Worm (Caenorhabditis elegans): ENCODE results near the gene ztf-8.

Gene ztf-8

DNA sequence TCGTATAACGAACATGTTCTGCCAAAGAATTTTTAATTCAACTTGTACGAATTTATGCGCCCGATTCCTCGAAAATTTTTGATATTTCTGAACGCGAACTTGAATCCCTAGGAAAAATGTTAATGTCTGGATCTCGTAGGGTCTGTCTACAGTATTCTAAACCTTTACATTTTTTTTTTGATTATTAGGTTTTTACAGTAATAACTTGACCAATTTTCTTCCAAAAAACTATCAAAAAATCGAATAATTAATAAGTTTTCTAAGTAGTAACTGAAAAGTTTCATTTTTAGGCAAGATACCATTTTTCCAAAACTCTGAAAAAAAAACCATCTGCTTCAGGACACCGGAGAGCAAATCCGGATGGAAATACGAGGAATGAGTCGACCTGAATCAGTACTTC lies 21.0 kb upstream of the ztf-8 start:
- no peak for TF ChIP-seq tbx-2 (tag; optimal IDR thresholded peaks at IDR 0.05)
- no peak for TF ChIP-seq ceh-63 (GFP tag; optimal IDR thresholded peaks at IDR 0.05)
- TF ChIP-seq mef-2 (tag; optimal IDR thresholded peaks at IDR 0.05): no peak
- no peak for TF ChIP-seq nhr-84 (tag; optimal IDR thresholded peaks at IDR 0.05)
- TF ChIP-seq nhr-47 (tag; optimal IDR thresholded peaks at IDR 0.05): no peak
- TF ChIP-seq egl-27 (tag; optimal IDR thresholded peaks at IDR 0.05): no peak
- no peak for TF ChIP-seq nhr-19 (GFP tag; conservative IDR thresholded peaks at IDR 0.05)
- TF ChIP-seq sox-4 (tag; optimal IDR thresholded peaks at IDR 0.05): no peak
- no peak for TF ChIP-seq unc-30 (tag; optimal IDR thresholded peaks at IDR 0.05)
- no peak for TF ChIP-seq Y116A8C.19 (tag; optimal IDR thresholded peaks at IDR 0.05; ENCODE audit: borderline replicate concordance)
- no peak for TF ChIP-seq lsy-2 (tag; optimal IDR thresholded peaks at IDR 0.05)
- TF ChIP-seq ztf-4 (tag; optimal IDR thresholded peaks at IDR 0.05): no peak
- TF ChIP-seq fkh-8 (tag; optimal IDR thresholded peaks at IDR 0.05): no peak
- no peak for TF ChIP-seq lir-3 (tag; optimal IDR thresholded peaks at IDR 0.05; ENCODE audit: poor library complexity)
- no peak for TF ChIP-seq alr-1 (tag; optimal IDR thresholded peaks at IDR 0.05; ENCODE audit: borderline replicate concordance)

DNA sequence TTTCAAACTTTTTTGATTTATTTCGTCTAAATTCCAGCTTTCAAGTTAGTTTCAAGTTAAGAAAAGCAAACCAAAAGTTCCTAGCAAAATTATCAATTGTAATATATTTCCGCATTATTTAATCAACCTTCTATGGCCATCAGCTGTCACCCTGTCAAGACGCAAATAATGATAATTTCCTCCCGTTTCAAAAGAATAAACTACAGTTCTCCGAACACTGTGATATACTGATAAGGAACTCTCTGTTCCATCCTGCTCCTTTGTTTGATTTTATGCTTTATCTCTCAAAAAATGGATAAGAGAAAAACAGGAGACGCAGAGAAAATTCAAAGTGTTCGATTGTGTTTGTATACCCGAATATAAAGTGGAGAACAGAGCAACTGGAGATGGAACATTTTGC lies 18.0 kb upstream of the ztf-8 start:
- TF ChIP-seq fkh-10 (GFP tag; optimal IDR thresholded peaks at IDR 0.05) (no peak), ceh-8 (GFP tag; optimal IDR thresholded peaks at IDR 0.05) (no peak), mab-9 (GFP tag; IDR thresholded peaks at IDR 0.05) (no peak), ztf-4 (tag; optimal IDR thresholded peaks at IDR 0.05) (no peak)

DNA sequence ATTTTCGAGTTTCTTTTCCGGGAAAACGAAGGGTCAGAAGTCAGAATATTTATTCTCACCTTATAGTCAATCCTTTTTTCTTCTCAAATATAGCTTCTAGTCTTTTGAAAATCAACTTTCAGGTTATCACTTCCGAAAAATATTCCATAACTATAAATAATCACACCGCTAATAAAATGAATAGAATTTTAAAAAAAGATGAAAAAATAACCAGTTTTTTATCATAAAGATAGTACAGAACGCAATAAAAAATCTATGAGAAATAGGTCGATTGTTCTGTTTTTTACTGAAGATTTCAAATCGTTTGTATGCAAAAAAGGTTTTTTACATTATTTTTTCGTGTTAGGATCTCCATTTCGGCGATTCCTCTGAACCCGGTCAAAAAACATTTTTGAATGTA lies 17.0 kb upstream of the ztf-8 start:
- TF ChIP-seq nhr-76 (tag; optimal IDR thresholded peaks at IDR 0.05) (no peak), ceh-90 (tag; optimal IDR thresholded peaks at IDR 0.05) (no peak), xbp-1 (tag; optimal IDR thresholded peaks at IDR 0.05) (no peak), efl-3 (GFP tag; optimal IDR thresholded peaks at IDR 0.05) (no peak), elt-2 (tag; optimal IDR thresholded peaks at IDR 0.05) (no peak), swsn-7 (tag; optimal IDR thresholded peaks at IDR 0.05) (no peak), lin-14 (GFP tag; optimal IDR thresholded peaks at IDR 0.05) (no peak), irx-1 (tag; optimal IDR thresholded peaks at IDR 0.05) (no peak), isw-1 (GFP tag; IDR thresholded peaks at IDR 0.05) (no peak), grh-1 (GFP tag; IDR thresholded peaks at IDR 0.05) (no peak), lin-39 (tag; optimal IDR thresholded peaks at IDR 0.05) (no peak), unc-130 (tag; optimal IDR thresholded peaks at IDR 0.05) (no peak), blmp-1 (tag; optimal IDR thresholded peaks at IDR 0.05) (no peak)

DNA sequence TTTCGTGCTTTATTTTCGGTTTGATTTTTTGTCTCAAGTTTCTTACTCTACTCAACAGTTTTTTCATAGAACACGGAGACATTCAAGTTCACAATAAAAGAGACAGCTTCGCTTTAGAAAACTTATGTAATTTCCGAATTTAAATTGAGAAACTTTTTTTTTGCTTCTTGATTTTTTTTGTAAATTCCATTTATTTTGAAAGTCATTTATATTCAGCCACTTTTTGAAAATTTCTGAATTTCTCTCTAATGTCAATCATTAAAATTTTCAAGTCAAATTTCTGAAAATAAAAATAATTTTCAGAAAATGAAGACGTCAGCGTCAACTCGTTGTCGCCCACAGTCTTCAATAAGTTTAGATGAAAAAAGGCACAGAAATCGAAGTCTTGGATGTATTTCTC lies 14.6 kb upstream of the ztf-8 start, which contains the start of gene T15B12.1:
TSS of gene T15B12.1 (plus strand) at position 301 of the 400 bp plus-strand sequence.
- no peak for TF ChIP-seq nhr-237 (tag; optimal IDR thresholded peaks at IDR 0.05)
- TF ChIP-seq F16B12.6 (tag; optimal IDR thresholded peaks at IDR 0.05): no peak
- no peak for TF ChIP-seq blmp-1 (tag; optimal IDR thresholded peaks at IDR 0.05)
- no peak for TF ChIP-seq nhr-28 (tag; optimal IDR thresholded peaks at IDR 0.05)
- no peak for TF ChIP-seq tlp-1 (tag; optimal IDR thresholded peaks at IDR 0.05)
- TF ChIP-seq fos-1 (tag; optimal IDR thresholded peaks at IDR 0.05): no peak
- no peak for TF ChIP-seq lin-35 (GFP tag; optimal IDR thresholded peaks at IDR 0.05)
- no peak for TF ChIP-seq aha-1 (tag; optimal IDR thresholded peaks at IDR 0.05)
- no peak for TF ChIP-seq ets-5 (GFP tag; IDR thresholded peaks at IDR 0.05)
- no peak for TF ChIP-seq dpl-1 (GFP tag; optimal IDR thresholded peaks at IDR 0.05)
- no peak for TF ChIP-seq mef-2 (tag; optimal IDR thresholded peaks at IDR 0.05)
- no peak for TF ChIP-seq dsc-1 (tag; optimal IDR thresholded peaks at IDR 0.05)
- TF ChIP-seq zag-1 (tag; optimal IDR thresholded peaks at IDR 0.05): no peak
- no peak for TF ChIP-seq ama-1 (optimal IDR thresholded peaks at IDR 0.05)
- no peak for TF ChIP-seq lin-14 (GFP tag; optimal IDR thresholded peaks at IDR 0.05)
- TF ChIP-seq nhr-84 (tag; optimal IDR thresholded peaks at IDR 0.05): no peak
- TF ChIP-seq C16A3.4 (tag; optimal IDR thresholded peaks at IDR 0.05): no peak
- TF ChIP-seq hlh-17 (GFP tag; optimal IDR thresholded peaks at IDR 0.05; ENCODE audit: borderline replicate concordance): no peak
- TF ChIP-seq mdl-1 (tag; optimal IDR thresholded peaks at IDR 0.05): no peak
